Worm (Caenorhabditis elegans) whole organism, L4 larva: ENCODE measurements around the gene yif-1.

Experiments used
- F44E2.7 ChIP-seq: fragments of 200-800 bp; sonication (Bioruptor generic); IDR thresholded peaks from 2 replicates; pipeline ENCODE4 v2.1.2; 2022; ENCODE audit warnings: missing genetic modification characterization, missing compliant biosample characterization
- ZK546.5 ChIP-seq, 2 experiments: sonication (generic microtip); optimal IDR thresholded peaks; 2 replicates each; lab custom pipeline; 2017; ENCODE audit warnings: missing biosample characterization in 2 of 2, missing genetic modification characterization in 2 of 2
- ama-1 ChIP-seq: fragments of 150-350 bp; optimal IDR thresholded peaks from 2 replicates; lab custom pipeline; 2014; ENCODE audit warnings: inconsistent platforms, mixed read lengths
- ceh-32 ChIP-seq: sonication (generic microtip); optimal IDR thresholded peaks from 2 replicates; lab custom pipeline; 2016; ENCODE audit warnings: mild to moderate bottlenecking, missing genetic modification characterization, missing compliant biosample characterization; ENCODE audit not compliant: poor library complexity
- dmd-9 ChIP-seq: fragments of 200-800 bp; sonication (Bioruptor generic); IDR thresholded peaks from 2 replicates; pipeline ENCODE4 v1.3.6; 2022; ENCODE audit warnings: missing genetic modification reagents, missing genetic modification characterization, missing compliant biosample characterization
- fos-1 ChIP-seq: fragments of 150-350 bp; optimal IDR thresholded peaks from 2 replicates; lab custom pipeline; 2014; ENCODE audit warnings: missing biosample characterization, missing genetic modification characterization
- lin-13 ChIP-seq: fragments of 150-350 bp; optimal IDR thresholded peaks from 2 replicates; lab custom pipeline; 2014; ENCODE audit warnings: missing biosample characterization, missing genetic modification reagents, missing genetic modification characterization
- mxl-2 ChIP-seq: fragments of 200-800 bp; sonication (Bioruptor generic); conservative IDR thresholded peaks from 2 replicates; pipeline ENCODE4 v1.3.6; 2022; ENCODE audit warnings: missing genetic modification reagents, missing genetic modification characterization, missing compliant biosample characterization
- nhr-28 ChIP-seq: fragments of 150-350 bp; optimal IDR thresholded peaks from 2 replicates; lab custom pipeline; 2014; ENCODE audit warnings: missing biosample characterization, missing genetic modification characterization
- nhr-48 ChIP-seq: sonication (generic microtip); optimal IDR thresholded peaks from 2 replicates; lab custom pipeline; 2016; ENCODE audit warnings: mild to moderate bottlenecking, missing genetic modification characterization, missing compliant biosample characterization
- snpc-4 ChIP-seq: fragments of 150-350 bp; optimal IDR thresholded peaks from 2 replicates; lab custom pipeline; 2014; ENCODE audit warnings: missing biosample characterization, missing genetic modification characterization

ce11 chrV:10007484-10007883 lies 47.2 kb downstream of the yif-1 start:
- no peak for TF ChIP-seq dmd-9 (GFP tag; lab: Robert Waterston, UW)
- TF ChIP-seq nhr-28 (tag; lab: Kevin White, UChicago): no peak
- no peak for TF ChIP-seq nhr-48 (tag; lab: Kevin White, UChicago)
- TF ChIP-seq ama-1 (lab: Kevin White, UChicago): no peak
- TF ChIP-seq fos-1 (tag; lab: Kevin White, UChicago): no peak
- TF ChIP-seq ceh-32 (tag; lab: Kevin White, UChicago): no peak
- no peak for TF ChIP-seq snpc-4 (tag; lab: Kevin White, UChicago)
- no peak for TF ChIP-seq lin-13 (GFP tag; lab: Kevin White, UChicago)
- no peak for TF ChIP-seq ZK546.5 (tag; optimal IDR thresholded peaks at IDR 0.05; lab: Kevin White, UChicago)
- no peak for TF ChIP-seq F44E2.7 (GFP tag; lab: Robert Waterston, UW)
- TF ChIP-seq mxl-2 (GFP tag; lab: Robert Waterston, UW): no peak
